Fruit fly (Drosophila melanogaster): Measurements from ENCODE around the gene RpS27A.
A peak's percentile ranks its signal among the peaks of the same experiment; 100 is the strongest.

RpS27A gene

dm6 chr2L:10386208-10386805, 21.8 kb upstream of the RpS27A start, which contains the start of the genes Cdk1 and mRpS7:
Gene Cdk1, minus strand, starts transcription at chr2L:10386262.
Gene mRpS7, plus strand, starts transcription at chr2L:10386662.
- no peak for TF ChIP-seq CrebA (GFP tag; optimal IDR thresholded peaks at IDR 0.05; ENCODE audit: borderline replicate concordance)
- peak; percentile 43 for TF ChIP-seq Jra (GFP tag; optimal IDR thresholded peaks at IDR 0.05)
- peak; percentile 47 for TF ChIP-seq tai (GFP tag; optimal IDR thresholded peaks at IDR 0.05)
- peak; percentile 59 for TF ChIP-seq HLH106 (tag; optimal IDR thresholded peaks at IDR 0.05)
- TF ChIP-seq ey (GFP tag; optimal IDR thresholded peaks at IDR 0.05) = peak; percentile 28
- peak; percentile 27 for TF ChIP-seq psq (GFP tag; optimal IDR thresholded peaks at IDR 0.05)
- TF ChIP-seq rgr (GFP tag; optimal IDR thresholded peaks at IDR 0.05) = peak; percentile 2
- TF ChIP-seq foxo (GFP tag; optimal IDR thresholded peaks at IDR 0.05) = peak in 1 of 2 experiments; percentile 61
- TF ChIP-seq Abd-B (GFP tag; optimal IDR thresholded peaks at IDR 0.05) = no peak
- TF ChIP-seq dmrt93B (GFP tag; optimal IDR thresholded peaks at IDR 0.05) = no peak
- TF ChIP-seq sage (GFP tag; optimal IDR thresholded peaks at IDR 0.05) = peak; percentile 3
- peak; percentile 55 for TF ChIP-seq Sp1 (GFP tag; optimal IDR thresholded peaks at IDR 0.05)
- peak; percentile 43 for TF ChIP-seq sv (GFP tag; optimal IDR thresholded peaks at IDR 0.05)
- TF ChIP-seq Rel (GFP tag; optimal IDR thresholded peaks at IDR 0.05) = no peak
- TF ChIP-seq Rel (tag; optimal IDR thresholded peaks at IDR 0.05) = no peak
- TF ChIP-seq GATAd (GFP tag; optimal IDR thresholded peaks at IDR 0.05) = no peak
- TF ChIP-seq Hr83 (GFP tag; optimal IDR thresholded peaks at IDR 0.05; ENCODE audit: poor library complexity, severe bottlenecking) = no peak
- TF ChIP-seq jim (GFP tag; optimal IDR thresholded peaks at IDR 0.05) = no peak
- TF ChIP-seq br (GFP tag; optimal IDR thresholded peaks at IDR 0.05) = no peak
- TF ChIP-seq fru (GFP tag; optimal IDR thresholded peaks at IDR 0.05) = peak; percentile 49
- no peak for TF ChIP-seq CG32264 (GFP tag; optimal IDR thresholded peaks at IDR 0.05)
- peak; percentile 4 for TF ChIP-seq OdsH (GFP tag; optimal IDR thresholded peaks at IDR 0.05)
- peak; percentile 30 for TF ChIP-seq brk (GFP tag; optimal IDR thresholded peaks at IDR 0.05)
- no peak for TF ChIP-seq dl (GFP tag; optimal IDR thresholded peaks at IDR 0.05; ENCODE audit: insufficient read depth in 1 of 2, partially characterized antibody in 2 of 2)
- peak; percentile 76 for TF ChIP-seq woc (GFP tag; optimal IDR thresholded peaks at IDR 0.05)
- TF ChIP-seq Myc (optimal IDR thresholded peaks at IDR 0.05) = peak; percentile 9
- no peak for TF ChIP-seq dsf (GFP tag; optimal IDR thresholded peaks at IDR 0.05; ENCODE audit: borderline replicate concordance)
- peak; percentile 49 for TF ChIP-seq Hnf4 (GFP tag; optimal IDR thresholded peaks at IDR 0.05)
- TF ChIP-seq h (GFP tag; optimal IDR thresholded peaks at IDR 0.05) = peak; percentile 44
- TF ChIP-seq pan (optimal IDR thresholded peaks at IDR 0.05) = no peak

- no peak for TF ChIP-seq foxo (GFP tag; optimal IDR thresholded peaks at IDR 0.05)
- no peak for TF ChIP-seq dmrt93B (GFP tag; optimal IDR thresholded peaks at IDR 0.05)
- no peak for TF ChIP-seq sv (GFP tag; optimal IDR thresholded peaks at IDR 0.05)
- no peak for TF ChIP-seq usp (GFP tag; optimal IDR thresholded peaks at IDR 0.05)
- no peak for TF ChIP-seq HLH106 (tag; optimal IDR thresholded peaks at IDR 0.05)
- TF ChIP-seq rgr (GFP tag; optimal IDR thresholded peaks at IDR 0.05) = no peak
- TF ChIP-seq lola (GFP tag; optimal IDR thresholded peaks at IDR 0.05) = no peak
- TF ChIP-seq Myc (optimal IDR thresholded peaks at IDR 0.05) = no peak
- TF ChIP-seq h (GFP tag; optimal IDR thresholded peaks at IDR 0.05) = no peak
Observed at dm6 chr2L:10386824-10387223, 21.3 kb upstream of the RpS27A start.

dm6 chr2L:10387869-10388726, 20.1 kb upstream of the RpS27A start, which contains the start of gene da:
Gene da, plus strand, starts transcription at chr2L:10388105.
- no peak for TF ChIP-seq br (GFP tag; optimal IDR thresholded peaks at IDR 0.05)
- TF ChIP-seq foxo (GFP tag; optimal IDR thresholded peaks at IDR 0.05) = peak in 1 of 2 experiments; percentile 24
- peak; percentile 15 for TF ChIP-seq sv (GFP tag; optimal IDR thresholded peaks at IDR 0.05)
- TF ChIP-seq lola (GFP tag; optimal IDR thresholded peaks at IDR 0.05) = peak; percentile 69
- TF ChIP-seq Vsx2 (GFP tag; optimal IDR thresholded peaks at IDR 0.05; ENCODE audit: partially characterized antibody) = no peak
- no peak for TF ChIP-seq pan (optimal IDR thresholded peaks at IDR 0.05)
- peak; percentile 8 for TF ChIP-seq psq (GFP tag; optimal IDR thresholded peaks at IDR 0.05)
- TF ChIP-seq Sp1 (GFP tag; optimal IDR thresholded peaks at IDR 0.05) = peak; percentile 47
- peak; percentile 64 for TF ChIP-seq woc (GFP tag; optimal IDR thresholded peaks at IDR 0.05)
- TF ChIP-seq Dfd (GFP tag; optimal IDR thresholded peaks at IDR 0.05) = no peak
- TF ChIP-seq CG32264 (GFP tag; optimal IDR thresholded peaks at IDR 0.05) = no peak
- TF ChIP-seq tai (GFP tag; optimal IDR thresholded peaks at IDR 0.05) = no peak
- no peak for TF ChIP-seq Hr78 (GFP tag; optimal IDR thresholded peaks at IDR 0.05)
- no peak for TF ChIP-seq Myc (optimal IDR thresholded peaks at IDR 0.05)
- TF ChIP-seq CG9705 (GFP tag; optimal IDR thresholded peaks at IDR 0.05) = peak; percentile 12
- TF ChIP-seq Mio (GFP tag; optimal IDR thresholded peaks at IDR 0.05) = no peak
- no peak for TF ChIP-seq Hr83 (GFP tag; optimal IDR thresholded peaks at IDR 0.05; ENCODE audit: poor library complexity, severe bottlenecking)
- TF ChIP-seq HLH106 (tag; optimal IDR thresholded peaks at IDR 0.05) = peak; percentile 61
- TF ChIP-seq Abd-B (GFP tag; optimal IDR thresholded peaks at IDR 0.05) = no peak
- TF ChIP-seq Rel (GFP tag; optimal IDR thresholded peaks at IDR 0.05) = no peak
- peak; percentile 39 for TF ChIP-seq Rel (tag; optimal IDR thresholded peaks at IDR 0.05)
- peak; percentile 56 for TF ChIP-seq h (GFP tag; optimal IDR thresholded peaks at IDR 0.05)
- no peak for TF ChIP-seq Dif (GFP tag; optimal IDR thresholded peaks at IDR 0.05; ENCODE audit: partially characterized antibody)
- no peak for TF ChIP-seq jim (GFP tag; optimal IDR thresholded peaks at IDR 0.05)
- TF ChIP-seq fru (GFP tag; optimal IDR thresholded peaks at IDR 0.05) = peak; percentile 39
- no peak for TF ChIP-seq OdsH (GFP tag; optimal IDR thresholded peaks at IDR 0.05)
- TF ChIP-seq ey (GFP tag; optimal IDR thresholded peaks at IDR 0.05) = peak; percentile 33
- TF ChIP-seq CrebA (GFP tag; optimal IDR thresholded peaks at IDR 0.05; ENCODE audit: borderline replicate concordance) = no peak
- peak; percentile 56 for TF ChIP-seq Jra (GFP tag; optimal IDR thresholded peaks at IDR 0.05)
- TF ChIP-seq rgr (GFP tag; optimal IDR thresholded peaks at IDR 0.05) = peak; percentile 55
- TF ChIP-seq Hnf4 (GFP tag; optimal IDR thresholded peaks at IDR 0.05) = peak; percentile 52
- TF ChIP-seq usp (GFP tag; optimal IDR thresholded peaks at IDR 0.05) = no peak
- TF ChIP-seq sage (GFP tag; optimal IDR thresholded peaks at IDR 0.05) = peak; percentile 31
- no peak for TF ChIP-seq dl (GFP tag; optimal IDR thresholded peaks at IDR 0.05; ENCODE audit: insufficient read depth in 1 of 2, partially characterized antibody in 2 of 2)
- no peak for TF ChIP-seq dsf (GFP tag; optimal IDR thresholded peaks at IDR 0.05; ENCODE audit: borderline replicate concordance)

All from whole organism, wandering third instar larva.